Worm (Caenorhabditis elegans): ENCODE results near the gene dyf-11.

ce11 chrX:726295-726694 lies 37.3 kb upstream of the dyf-11 start:
- no peak for TF ChIP-seq repo-1 (tag; optimal IDR thresholded peaks at IDR 0.05)
- no peak for TF ChIP-seq B0019.2 (GFP tag; conservative IDR thresholded peaks at IDR 0.05)
- no peak for TF ChIP-seq ama-1 (optimal IDR thresholded peaks at IDR 0.05)
- TF ChIP-seq ama-1 (GFP tag; optimal IDR thresholded peaks at IDR 0.05): no peak
- TF ChIP-seq unc-130 (GFP tag; optimal IDR thresholded peaks at IDR 0.05): no peak
- no peak for TF ChIP-seq gei-17 (GFP tag; optimal IDR thresholded peaks at IDR 0.05)
- TF ChIP-seq athp-1 (tag; optimal IDR thresholded peaks at IDR 0.05): no peak

All from whole organism, young adult.